Worm (Caenorhabditis elegans): ENCODE data around the gene hrpl-1.
A peak's percentile ranks its signal among the peaks of the same experiment; 100 is the strongest.

hrpl-1 gene

ce11 chrII:6940726-6941230 lies 42.2 kb downstream of the hrpl-1 start:
- TF ChIP-seq lsy-12 (tag; optimal IDR thresholded peaks at IDR 0.05) (no peak), daf-12 (tag; optimal IDR thresholded peaks at IDR 0.05) (no peak), mml-1 (tag; optimal IDR thresholded peaks at IDR 0.05) (no peak), nhr-237 (tag; optimal IDR thresholded peaks at IDR 0.05) (no peak), ceh-82 (tag; optimal IDR thresholded peaks at IDR 0.05) (no peak), egl-5 (tag; optimal IDR thresholded peaks at IDR 0.05) (peak; percentile 42), ZK546.5 (tag; optimal IDR thresholded peaks at IDR 0.05) (no peak), nhr-11 (tag; optimal IDR thresholded peaks at IDR 0.05) (peak; percentile 44)

- no peak for TF ChIP-seq elt-3 (tag; optimal IDR thresholded peaks at IDR 0.05)
- no peak for TF ChIP-seq snpc-4 (tag; optimal IDR thresholded peaks at IDR 0.05)
- peak; percentile 22 for TF ChIP-seq nhr-11 (tag; optimal IDR thresholded peaks at IDR 0.05)
- no peak for TF ChIP-seq mml-1 (tag; optimal IDR thresholded peaks at IDR 0.05)
These were observed 43.0 kb downstream of the hrpl-1 start for ce11 chrII:6941520-6941919.

- no peak for TF ChIP-seq nhr-11 (tag; optimal IDR thresholded peaks at IDR 0.05)
- no peak for TF ChIP-seq unc-62 (GFP tag; optimal IDR thresholded peaks at IDR 0.05)
- peak; percentile 49 for TF ChIP-seq hmg-11 (tag; optimal IDR thresholded peaks at IDR 0.05)
- TF ChIP-seq pqm-1 (tag; optimal IDR thresholded peaks at IDR 0.05), result peak; percentile 11
- peak; percentile 70 for TF ChIP-seq elt-2 (tag; optimal IDR thresholded peaks at IDR 0.05)
- no peak for TF ChIP-seq skn-1 (tag; optimal IDR thresholded peaks at IDR 0.05)
- TF ChIP-seq ceh-16 (tag; optimal IDR thresholded peaks at IDR 0.05), result no peak
- TF ChIP-seq nhr-28 (tag; optimal IDR thresholded peaks at IDR 0.05), result no peak
- no peak for TF ChIP-seq ceh-9 (tag; optimal IDR thresholded peaks at IDR 0.05)
- TF ChIP-seq nhr-23 (tag; optimal IDR thresholded peaks at IDR 0.05), result no peak
- TF ChIP-seq snpc-4 (tag; optimal IDR thresholded peaks at IDR 0.05), result no peak
- TF ChIP-seq aly-2 (tag; optimal IDR thresholded peaks at IDR 0.05), result no peak
- peak; percentile 57 for TF ChIP-seq nfya-1 (tag; optimal IDR thresholded peaks at IDR 0.05; ENCODE audit: insufficient read depth)
- peak; percentile 92 for TF ChIP-seq lin-39 (tag; optimal IDR thresholded peaks at IDR 0.05)
- TF ChIP-seq sea-2 (GFP tag; optimal IDR thresholded peaks at IDR 0.05), result no peak
These were observed 44.9 kb downstream of the hrpl-1 start for ce11 chrII:6943299-6944051.

Measured in whole organism, L3 larva.